Worm (Caenorhabditis elegans): ENCODE results near the gene cutl-24.

Gene cutl-24

DNA sequence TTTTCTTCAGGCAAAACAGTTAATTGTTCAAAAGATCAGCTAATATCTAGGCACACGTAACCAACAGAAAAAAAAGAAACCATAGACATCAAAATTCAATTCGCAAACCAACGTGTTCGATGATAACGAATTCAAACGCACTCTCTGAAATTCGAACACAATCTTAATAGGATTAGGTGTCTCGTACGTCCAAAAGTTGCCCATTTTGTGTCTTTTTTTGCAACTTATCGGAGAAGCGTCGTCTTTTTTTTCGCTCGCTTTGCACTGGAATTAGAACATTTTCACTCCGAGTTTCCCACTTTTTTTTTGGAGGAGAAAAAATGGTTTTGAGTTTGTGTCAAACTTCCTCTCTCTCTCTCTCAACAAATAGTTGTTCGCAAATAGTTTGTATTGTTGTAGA lies 24.2 kb downstream of the cutl-24 start:
- TF ChIP-seq ref-1 (GFP tag; conservative IDR thresholded peaks at IDR 0.05): no peak
- TF ChIP-seq cog-1 (tag; optimal IDR thresholded peaks at IDR 0.05): no peak

DNA sequence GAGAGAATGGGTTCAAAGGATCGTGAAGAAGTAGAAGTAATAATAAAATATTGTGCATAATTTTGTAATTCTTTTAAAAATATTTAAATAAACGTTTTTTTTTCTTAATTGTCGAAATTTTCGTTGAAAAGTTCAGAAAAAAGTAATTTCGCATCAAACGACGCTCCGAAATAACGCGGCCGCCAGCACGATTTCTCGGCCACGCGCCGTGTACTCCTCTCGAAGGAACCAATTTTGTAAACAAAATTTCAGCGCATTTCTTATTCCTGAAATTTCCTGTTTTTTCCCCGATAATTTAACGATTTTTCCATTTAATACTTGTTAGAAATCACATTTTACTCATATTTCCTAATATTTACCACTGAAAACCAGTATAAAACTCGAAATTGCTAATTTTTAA lies 27.2 kb downstream of the cutl-24 start, which contains the start of gene Y38C1AA.12:
Y38C1AA.12 (plus strand) TSS at position 211 of the 400 bp plus-strand sequence.
- TF ChIP-seq cog-1 (tag; optimal IDR thresholded peaks at IDR 0.05) (peak; percentile 74), ztf-23 (GFP tag; IDR thresholded peaks at IDR 0.05) (peak; percentile 70; the same call in 1 of the 2 replicates), med-1 (GFP tag; optimal IDR thresholded peaks at IDR 0.05; ENCODE audit: insufficient read depth) (no peak), flt-1 (GFP tag; IDR thresholded peaks at IDR 0.05) (peak; percentile 84)

DNA sequence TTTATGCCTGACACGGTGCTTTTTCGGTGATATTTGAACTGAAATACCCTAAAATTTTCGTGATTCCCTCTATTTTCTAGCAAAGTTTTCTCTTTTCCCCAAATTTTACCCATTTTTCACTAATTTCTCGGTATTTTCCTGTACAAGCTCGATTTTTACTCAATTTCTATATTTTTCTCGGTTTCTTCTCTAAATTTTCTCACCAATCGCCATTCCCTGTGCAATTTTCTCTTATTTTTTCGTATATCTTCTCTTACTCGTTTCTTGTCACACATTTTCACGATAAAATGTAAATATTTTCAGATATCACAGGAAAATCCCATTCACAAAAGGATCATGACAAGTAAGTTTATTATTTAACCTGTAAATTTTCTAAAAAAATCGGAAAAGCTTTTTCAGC lies 29.6 kb downstream of the cutl-24 start, which contains the start of gene csn-3:
csn-3 (plus strand) TSS at position 301 of the 400 bp plus-strand sequence.
- TF ChIP-seq med-1 (GFP tag; optimal IDR thresholded peaks at IDR 0.05; ENCODE audit: insufficient read depth) (no peak), cog-1 (tag; optimal IDR thresholded peaks at IDR 0.05) (no peak), ztf-23 (GFP tag; IDR thresholded peaks at IDR 0.05) (no peak), tab-1 (GFP tag; IDR thresholded peaks at IDR 0.05) (no peak), ztf-29 (GFP tag; IDR thresholded peaks at IDR 0.05) (no peak), T22C8.4 (GFP tag; IDR thresholded peaks at IDR 0.05) (no peak), flt-1 (GFP tag; IDR thresholded peaks at IDR 0.05) (no peak), ref-1 (GFP tag; conservative IDR thresholded peaks at IDR 0.05) (no peak), klf-2 (GFP tag; conservative IDR thresholded peaks at IDR 0.05) (no peak)

DNA sequence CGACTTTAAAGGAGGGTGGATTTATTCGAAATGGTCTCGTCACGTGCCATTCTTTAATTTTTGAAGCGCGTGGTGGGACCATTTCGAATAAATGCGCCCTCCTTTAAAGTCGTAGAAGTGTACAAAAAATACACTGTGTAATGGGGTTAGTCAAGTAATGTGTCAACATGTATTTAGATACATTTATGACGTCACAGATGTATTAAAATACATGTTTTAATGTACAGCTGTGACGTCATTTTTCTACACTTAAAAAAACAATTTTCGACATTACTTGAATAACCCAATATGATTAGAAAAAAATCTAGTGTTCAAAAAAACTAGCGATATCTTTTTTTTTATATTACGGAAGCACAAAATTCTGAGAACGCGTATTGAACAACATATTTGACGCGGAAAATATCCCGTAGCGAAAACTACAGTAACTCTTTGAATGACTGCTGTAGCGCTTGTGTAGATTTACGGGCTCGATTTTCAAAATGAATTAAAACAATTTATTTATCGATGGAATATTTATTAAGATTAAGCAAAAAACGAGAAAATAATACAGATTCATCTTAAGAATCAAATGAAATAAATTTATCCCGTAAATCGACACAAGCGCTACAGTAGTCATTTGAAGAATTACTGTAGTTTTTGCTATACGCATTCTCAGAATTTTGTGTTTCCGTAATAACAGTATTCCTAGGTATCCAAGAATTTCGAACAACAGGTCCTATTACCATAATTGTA lies 38.2 kb downstream of the cutl-24 start, which contains the start of gene gfrp-1:
gfrp-1 (plus strand) TSS at position 682 of the 732 bp plus-strand sequence.
- no peak for TF ChIP-seq ref-1 (GFP tag; conservative IDR thresholded peaks at IDR 0.05)
- TF ChIP-seq flt-1 (GFP tag; IDR thresholded peaks at IDR 0.05): no peak
- no peak for TF ChIP-seq ztf-29 (GFP tag; IDR thresholded peaks at IDR 0.05)

DNA sequence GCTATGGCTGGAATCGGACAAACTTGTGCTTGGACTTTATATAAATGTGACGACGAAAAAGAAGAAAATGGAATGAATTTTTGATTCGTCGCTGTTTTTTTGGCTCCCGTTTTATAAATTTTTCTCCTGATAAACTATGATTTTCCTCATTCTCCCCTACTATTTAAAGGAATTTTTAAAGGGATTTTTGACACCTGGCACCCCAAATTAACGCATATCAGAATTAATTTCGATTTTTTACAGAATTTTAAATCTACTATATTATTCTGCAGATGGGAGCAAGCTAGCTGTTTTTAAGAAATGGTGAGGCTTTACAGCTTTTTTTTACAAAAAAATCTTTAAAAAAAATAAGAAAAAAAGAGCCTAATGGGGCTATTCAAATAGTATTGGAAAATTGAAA lies 40.1 kb downstream of the cutl-24 start, which contains the start of gene coa-1:
coa-1 (plus strand) TSS at position 301 of the 400 bp plus-strand sequence.
- TF ChIP-seq tab-1 (GFP tag; IDR thresholded peaks at IDR 0.05) (no peak), ztf-23 (GFP tag; IDR thresholded peaks at IDR 0.05) (no peak), flt-1 (GFP tag; IDR thresholded peaks at IDR 0.05) (no peak), ztf-29 (GFP tag; IDR thresholded peaks at IDR 0.05) (no peak), klf-2 (GFP tag; conservative IDR thresholded peaks at IDR 0.05) (no peak), ref-1 (GFP tag; conservative IDR thresholded peaks at IDR 0.05) (no peak), T22C8.4 (GFP tag; IDR thresholded peaks at IDR 0.05) (no peak), med-1 (GFP tag; optimal IDR thresholded peaks at IDR 0.05; ENCODE audit: insufficient read depth) (no peak), cog-1 (tag; optimal IDR thresholded peaks at IDR 0.05) (no peak)

DNA sequence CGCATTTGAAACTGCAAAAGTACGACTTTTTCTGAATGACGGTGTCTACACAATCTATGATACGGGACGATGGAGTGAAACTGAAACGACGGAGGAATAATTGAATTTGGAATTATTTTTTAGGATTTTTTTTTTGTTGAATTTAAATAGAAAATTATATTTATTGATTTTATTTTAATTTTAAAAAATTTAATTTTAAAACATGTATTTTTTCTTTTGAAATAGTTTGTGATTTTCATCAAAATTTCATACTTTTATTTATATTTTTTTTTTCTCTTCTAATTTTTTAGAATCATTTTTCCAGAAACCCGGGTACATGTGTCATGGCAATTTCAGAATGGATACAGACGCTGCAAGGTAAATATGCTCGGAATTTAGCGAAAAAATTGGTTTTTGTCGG lies 43.0 kb downstream of the cutl-24 start, which contains the start of gene Y38C1AA.1:
Y38C1AA.1 (plus strand) TSS at position 301 of the 400 bp plus-strand sequence.
- TF ChIP-seq klf-2 (GFP tag; conservative IDR thresholded peaks at IDR 0.05) (no peak), med-1 (GFP tag; optimal IDR thresholded peaks at IDR 0.05; ENCODE audit: insufficient read depth) (no peak), cog-1 (tag; optimal IDR thresholded peaks at IDR 0.05) (no peak), ref-1 (GFP tag; conservative IDR thresholded peaks at IDR 0.05) (no peak), T22C8.4 (GFP tag; IDR thresholded peaks at IDR 0.05) (no peak), ztf-23 (GFP tag; IDR thresholded peaks at IDR 0.05) (no peak), flt-1 (GFP tag; IDR thresholded peaks at IDR 0.05) (no peak), ztf-29 (GFP tag; IDR thresholded peaks at IDR 0.05) (no peak), tab-1 (GFP tag; IDR thresholded peaks at IDR 0.05) (no peak)

DNA sequence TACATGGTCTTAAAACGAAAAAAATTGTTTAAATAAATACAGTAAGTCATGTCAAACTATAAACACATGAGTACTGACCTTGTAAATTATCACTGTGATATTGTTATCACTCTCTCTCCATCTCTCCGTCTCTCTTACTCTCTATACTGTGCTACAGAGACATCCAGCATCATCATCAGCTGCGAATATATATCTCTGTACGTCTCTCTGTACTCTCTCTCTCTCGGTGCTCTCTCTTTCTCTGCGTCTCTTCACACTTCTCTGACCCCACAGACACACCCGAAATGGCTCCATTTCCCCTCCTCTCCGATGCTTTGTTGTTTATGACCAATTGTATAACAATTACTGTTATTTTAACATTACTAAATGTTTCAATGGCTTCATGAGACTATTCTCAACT lies 45.7 kb downstream of the cutl-24 start:
- peak; percentile 27 for TF ChIP-seq cog-1 (tag; optimal IDR thresholded peaks at IDR 0.05)
- no peak for TF ChIP-seq ztf-23 (GFP tag; IDR thresholded peaks at IDR 0.05)

DNA sequence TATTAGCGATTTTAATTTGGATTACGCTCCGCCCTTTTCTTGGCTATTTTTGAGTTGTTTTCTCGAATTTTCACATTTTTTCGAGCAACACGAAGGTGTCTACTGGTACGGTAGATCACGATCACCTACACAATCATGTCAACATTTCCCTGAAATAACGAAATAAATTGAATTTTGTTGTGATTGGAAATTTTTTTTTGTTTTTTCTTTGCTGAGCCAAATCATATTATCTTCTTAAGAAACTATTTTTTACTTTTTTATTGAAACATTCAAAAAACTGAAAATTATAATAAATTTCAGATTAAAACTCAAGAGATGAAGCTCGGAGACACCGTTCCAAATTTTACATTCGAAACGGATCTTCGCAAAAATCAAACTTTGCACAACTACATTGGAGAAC lies 53.4 kb downstream of the cutl-24 start, which contains the start of gene prdx-6:
prdx-6 (plus strand) TSS at position 301 of the 400 bp plus-strand sequence.
- TF ChIP-seq flt-1 (GFP tag; IDR thresholded peaks at IDR 0.05): no peak
- TF ChIP-seq ztf-29 (GFP tag; IDR thresholded peaks at IDR 0.05): no peak
- no peak for TF ChIP-seq T22C8.4 (GFP tag; IDR thresholded peaks at IDR 0.05)
- TF ChIP-seq ref-1 (GFP tag; conservative IDR thresholded peaks at IDR 0.05): no peak
- no peak for TF ChIP-seq tab-1 (GFP tag; IDR thresholded peaks at IDR 0.05)
- no peak for TF ChIP-seq klf-2 (GFP tag; conservative IDR thresholded peaks at IDR 0.05)

All from whole organism, midembryonic.